Worm (Caenorhabditis elegans) whole organism, L1 larva: Measurements from ENCODE around the gene srab-21.
A peak's percentile ranks its signal among the peaks of the same experiment; 100 is the strongest.

Experiments
- C04F5.9 ChIP-seq: sonication (generic microtip); optimal IDR thresholded peaks from 2 replicates; lab custom pipeline; 2016; ENCODE audit warnings: missing genetic modification characterization, missing compliant biosample characterization
- C16A3.4 ChIP-seq: fragments of 150-350 bp; optimal IDR thresholded peaks from 2 replicates; lab custom pipeline; 2014; ENCODE audit warnings: missing biosample characterization, missing genetic modification characterization
- Y116A8C.19 ChIP-seq: sonication (generic microtip); optimal IDR thresholded peaks from 2 replicates; lab custom pipeline; 2016; ENCODE audit warnings: missing compliant biosample characterization, missing genetic modification characterization, borderline replicate concordance
- aly-2 ChIP-seq: fragments of 150-350 bp; optimal IDR thresholded peaks from 2 replicates; lab custom pipeline; 2014; ENCODE audit warnings: missing biosample characterization, missing genetic modification characterization
- ama-1 ChIP-seq: fragments of 150-350 bp; optimal IDR thresholded peaks from 2 replicates; lab custom pipeline; 2014
- blmp-1 ChIP-seq: fragments of 150-350 bp; optimal IDR thresholded peaks from 2 replicates; lab custom pipeline; 2014; ENCODE audit warnings: missing biosample characterization, missing genetic modification characterization
- ceh-63 ChIP-seq: fragments of 200-800 bp; sonication (Bioruptor generic); optimal IDR thresholded peaks from 2 replicates; lab custom pipeline; 2018; ENCODE audit warnings: mild to moderate bottlenecking, missing genetic modification characterization, missing compliant biosample characterization
- ceh-8 ChIP-seq: fragments of 200-800 bp; sonication (Bioruptor generic); optimal IDR thresholded peaks from 2 replicates; lab custom pipeline; 2018; ENCODE audit warnings: mild to moderate bottlenecking, missing genetic modification characterization, moderate library complexity, missing compliant biosample characterization
- ceh-82 ChIP-seq, 3 experiments: fragments of 150-350 bp in 1 of 3; sonication (generic microtip) in 2 of 3; optimal IDR thresholded peaks; 2 replicates each; lab custom pipeline; 2014 to 2017; ENCODE audit warnings: missing biosample characterization in 3 of 3, missing genetic modification characterization in 3 of 3
- ceh-88 ChIP-seq: fragments of 200-800 bp; sonication (Bioruptor generic); IDR thresholded peaks from 2 replicates; pipeline ENCODE4 v1.3.6; 2022; ENCODE audit warnings: missing genetic modification characterization, missing compliant biosample characterization
- ceh-90 ChIP-seq: sonication (generic microtip); optimal IDR thresholded peaks from 2 replicates; lab custom pipeline; 2016; ENCODE audit warnings: missing genetic modification characterization, missing compliant biosample characterization
- ces-1 ChIP-seq: fragments of 150-350 bp; optimal IDR thresholded peaks from 2 replicates; lab custom pipeline; 2014; ENCODE audit warnings: missing biosample characterization, missing genetic modification reagents, missing genetic modification characterization
- efl-1 ChIP-seq, 4 experiments: fragments of 150-350 bp; optimal IDR thresholded peaks in 3 of 4; peaks in 1 of 4; 1 replicate in 1 of 4; 2 replicates in 3 of 4; lab custom pipeline; 2014; ENCODE audit warnings: missing biosample characterization in 2 of 4, missing genetic modification characterization in 2 of 4, missing genetic modification reagents in 2 of 4
- efl-3 ChIP-seq: fragments of 200-800 bp; sonication (Bioruptor generic); optimal IDR thresholded peaks from 2 replicates; lab custom pipeline; 2018; ENCODE audit warnings: mild to moderate bottlenecking, missing genetic modification characterization, missing compliant biosample characterization
- elt-2 ChIP-seq: sonication (generic microtip); optimal IDR thresholded peaks from 2 replicates; lab custom pipeline; 2016; ENCODE audit warnings: missing genetic modification characterization, mild to moderate bottlenecking, inconsistent platforms, missing compliant biosample characterization, missing genetic modification reagents
- fos-1 ChIP-seq: fragments of 150-350 bp; optimal IDR thresholded peaks from 2 replicates; lab custom pipeline; 2014; ENCODE audit warnings: missing biosample characterization, missing genetic modification characterization
- grh-1 ChIP-seq: fragments of 200-800 bp; sonication (Bioruptor generic); IDR thresholded peaks from 2 replicates; pipeline ENCODE4 v1.3.6; 2022; ENCODE audit warnings: missing genetic modification reagents, missing genetic modification characterization, missing compliant biosample characterization
- hlh-4 ChIP-seq: sonication (generic microtip); optimal IDR thresholded peaks from 2 replicates; lab custom pipeline; 2016; ENCODE audit warnings: mild to moderate bottlenecking, missing genetic modification characterization, missing compliant biosample characterization
- hpl-2 ChIP-seq: fragments of 150-350 bp; optimal IDR thresholded peaks from 2 replicates; lab custom pipeline; 2014; ENCODE audit warnings: missing biosample characterization, missing genetic modification reagents, missing genetic modification characterization
- irx-1 ChIP-seq: sonication (generic microtip); optimal IDR thresholded peaks from 2 replicates; lab custom pipeline; 2016; ENCODE audit warnings: missing genetic modification characterization, missing compliant biosample characterization
- jun-1 ChIP-seq: fragments of 150-350 bp; optimal IDR thresholded peaks from 2 replicates; lab custom pipeline; 2014; ENCODE audit warnings: missing biosample characterization, missing genetic modification reagents, missing genetic modification characterization
- lin-15B ChIP-seq: fragments of 150-350 bp; sonication (generic microtip); optimal IDR thresholded peaks from 3 replicates; lab custom pipeline; 2014; ENCODE audit warnings: missing biosample characterization, missing genetic modification characterization
- lin-39 ChIP-seq: fragments of 150-350 bp; optimal IDR thresholded peaks from 2 replicates; lab custom pipeline; 2014; ENCODE audit warnings: missing biosample characterization, missing genetic modification reagents, missing genetic modification characterization
- lir-3 ChIP-seq: sonication (generic microtip); optimal IDR thresholded peaks from 2 replicates; lab custom pipeline; 2016; ENCODE audit warnings: mild to moderate bottlenecking, missing genetic modification characterization, moderate library complexity, missing compliant biosample characterization; ENCODE audit not compliant: poor library complexity
- lsy-2 ChIP-seq, 2 experiments: fragments of 150-350 bp; optimal IDR thresholded peaks; 2 replicates each; lab custom pipeline; 2014; ENCODE audit warnings: missing biosample characterization in 2 of 2, missing genetic modification characterization in 2 of 2
- mef-2 ChIP-seq: fragments of 150-350 bp; optimal IDR thresholded peaks from 2 replicates; lab custom pipeline; 2014; ENCODE audit warnings: missing biosample characterization, missing genetic modification characterization
- nhr-20 ChIP-seq: sonication (generic microtip); optimal IDR thresholded peaks from 2 replicates; lab custom pipeline; 2016; ENCODE audit warnings: mild to moderate bottlenecking, missing genetic modification characterization, missing compliant biosample characterization
- nhr-71 ChIP-seq: sonication (generic microtip); optimal IDR thresholded peaks from 2 replicates; lab custom pipeline; 2016; ENCODE audit warnings: mild to moderate bottlenecking, missing genetic modification characterization, moderate library complexity, missing compliant biosample characterization
- nhr-77 ChIP-seq: fragments of 150-350 bp; optimal IDR thresholded peaks from 2 replicates; lab custom pipeline; 2014; ENCODE audit warnings: missing biosample characterization, missing genetic modification characterization
- nhr-85 ChIP-seq: sonication (generic microtip); peaks from one replicate; lab custom pipeline; 2016; ENCODE audit warnings: missing genetic modification characterization, inconsistent platforms, missing compliant biosample characterization
- nhr-90 ChIP-seq: sonication (generic microtip); optimal IDR thresholded peaks from 2 replicates; lab custom pipeline; 2016; ENCODE audit warnings: mild to moderate bottlenecking, missing genetic modification characterization, missing compliant biosample characterization; ENCODE audit not compliant: poor library complexity
- pag-3 ChIP-seq: sonication (generic microtip); optimal IDR thresholded peaks from 2 replicates; lab custom pipeline; 2017; ENCODE audit warnings: missing genetic modification characterization, mild to moderate bottlenecking, missing compliant biosample characterization, antibody characterized with exemption, borderline replicate concordance; ENCODE audit not compliant: insufficient read depth
- pax-3 ChIP-seq: fragments of 200-800 bp; sonication (Bioruptor generic); optimal IDR thresholded peaks from 2 replicates; lab custom pipeline; 2018; ENCODE audit warnings: mild to moderate bottlenecking, missing genetic modification characterization, moderate library complexity, missing compliant biosample characterization
- pqm-1 ChIP-seq: sonication (generic microtip); optimal IDR thresholded peaks from 3 replicates; lab custom pipeline; 2017; ENCODE audit warnings: missing biosample characterization, missing genetic modification characterization
- rnt-1 ChIP-seq: sonication (generic microtip); optimal IDR thresholded peaks from 2 replicates; lab custom pipeline; 2016; ENCODE audit warnings: mild to moderate bottlenecking, missing genetic modification characterization, moderate library complexity, missing compliant biosample characterization
- snpc-4 ChIP-seq: fragments of 150-350 bp; optimal IDR thresholded peaks from 2 replicates; lab custom pipeline; 2014; ENCODE audit warnings: missing biosample characterization, missing genetic modification characterization
- sox-4 ChIP-seq: sonication (generic microtip); optimal IDR thresholded peaks from 2 replicates; lab custom pipeline; 2016; ENCODE audit warnings: missing genetic modification characterization, missing compliant biosample characterization
- sup-37 ChIP-seq: fragments of 200-800 bp; sonication (Bioruptor generic); optimal IDR thresholded peaks from 2 replicates; lab custom pipeline; 2018; ENCODE audit warnings: mild to moderate bottlenecking, missing genetic modification characterization, missing compliant biosample characterization
- tlp-1 ChIP-seq: fragments of 150-350 bp; optimal IDR thresholded peaks from 2 replicates; lab custom pipeline; 2014; ENCODE audit warnings: missing biosample characterization, missing genetic modification characterization
- unc-30 ChIP-seq: sonication (generic microtip); optimal IDR thresholded peaks from 2 replicates; lab custom pipeline; 2017; ENCODE audit warnings: missing biosample characterization, missing genetic modification characterization
- unc-62 ChIP-seq: fragments of 150-350 bp; optimal IDR thresholded peaks from 2 replicates; lab custom pipeline; 2014; ENCODE audit warnings: missing biosample characterization, missing genetic modification reagents, missing genetic modification characterization
- unc-86 ChIP-seq: sonication (generic microtip); optimal IDR thresholded peaks from 2 replicates; lab custom pipeline; 2016; ENCODE audit warnings: missing genetic modification characterization, missing compliant biosample characterization
- vab-15 ChIP-seq: sonication (generic microtip); optimal IDR thresholded peaks from 2 replicates; lab custom pipeline; 2017; ENCODE audit warnings: missing genotype, mild to moderate bottlenecking, missing genetic modification characterization, missing compliant biosample characterization
- xbp-1 ChIP-seq: sonication (generic microtip); optimal IDR thresholded peaks from 2 replicates; lab custom pipeline; 2016; ENCODE audit warnings: missing genetic modification characterization, missing compliant biosample characterization
- zag-1 ChIP-seq: fragments of 150-350 bp; optimal IDR thresholded peaks from 2 replicates; lab custom pipeline; 2014; ENCODE audit warnings: missing biosample characterization, missing genetic modification characterization
- zip-4 ChIP-seq: fragments of 200-800 bp; sonication (Bioruptor generic); optimal IDR thresholded peaks from 2 replicates; lab custom pipeline; 2018; ENCODE audit warnings: mild to moderate bottlenecking, missing genetic modification characterization, moderate library complexity, missing compliant biosample characterization
- ztf-11 ChIP-seq, 2 experiments: sonication (generic microtip); optimal IDR thresholded peaks; 2 replicates each; lab custom pipeline; 2016 to 2017; ENCODE audit warnings: missing genetic modification characterization in 2 of 2, missing biosample characterization in 1 of 2, missing compliant biosample characterization in 1 of 2
- ztf-4 ChIP-seq: fragments of 150-350 bp; optimal IDR thresholded peaks from 2 replicates; lab custom pipeline; 2014; ENCODE audit warnings: missing biosample characterization, missing genetic modification characterization

The srab-21 gene

ce11 chrV:3391005-3391404 lies 33.2 kb downstream of the srab-21 start (continued):
- TF ChIP-seq unc-86 (tag; lab: Kevin White, UChicago) (peak; percentile 16), ceh-82 (tag; optimal IDR thresholded peaks at IDR 0.05; lab: Kevin White, UChicago) (peak; percentile 27 to 63 (median 28)), ceh-8 (GFP tag; lab: Kevin White, UChicago) (no peak), ceh-90 (tag; lab: Kevin White, UChicago) (no peak), aly-2 (no peak), lin-39 (tag; lab: Kevin White, UChicago) (no peak), nhr-85 (tag; lab: Kevin White, UChicago) (peak; percentile 99), sox-4 (tag; lab: Kevin White, UChicago) (no peak), irx-1 (tag; lab: Kevin White, UChicago) (peak; percentile 55), C04F5.9 (tag; lab: Kevin White, UChicago) (no peak), zag-1 (no peak), pag-3 (tag; lab: Kevin White, UChicago) (peak; percentile 76), vab-15 (no peak), lsy-2 (tag; optimal IDR thresholded peaks at IDR 0.05; lab: Kevin White, UChicago) (peak; percentile 68 to 88), efl-1 (optimal IDR thresholded peaks at IDR 0.05; lab: Kevin White, UChicago) (peak; percentile 76 to 82), efl-1 (GFP tag; optimal IDR thresholded peaks at IDR 0.05 in 1 of 2; lab: Kevin White, UChicago) (peak; percentile 68 to 94), hlh-4 (tag; lab: Kevin White, UChicago) (no peak), nhr-90 (peak; percentile 81), ceh-88 (GFP tag; lab: Robert Waterston, UW) (no peak), pax-3 (tag; lab: Kevin White, UChicago) (no peak), ama-1 (lab: Kevin White, UChicago) (no peak), nhr-71 (tag; lab: Kevin White, UChicago) (peak; percentile 91), unc-62 (GFP tag; lab: Kevin White, UChicago) (no peak), fos-1 (tag; lab: Kevin White, UChicago) (peak; percentile 43), ceh-63 (GFP tag; lab: Kevin White, UChicago) (no peak), tlp-1 (no peak), grh-1 (peak; percentile 95), snpc-4 (tag; lab: Kevin White, UChicago) (peak; percentile 43), sup-37 (GFP tag; lab: Kevin White, UChicago) (no peak), ces-1 (GFP tag; lab: Kevin White, UChicago) (no peak), mef-2 (tag; lab: Kevin White, UChicago) (no peak), C16A3.4 (tag; lab: Kevin White, UChicago) (peak; percentile 78), jun-1 (tag; lab: Kevin White, UChicago) (peak; percentile 66), nhr-20 (tag; lab: Kevin White, UChicago) (peak; percentile 95), elt-2 (tag; lab: Kevin White, UChicago) (no peak), lin-15B (no peak), hpl-2 (GFP tag; lab: Kevin White, UChicago) (peak; percentile 64), ztf-11 (tag; optimal IDR thresholded peaks at IDR 0.05; lab: Kevin White, UChicago) (no peak), ztf-4 (tag; lab: Kevin White, UChicago) (peak; percentile 30), efl-3 (GFP tag; lab: Kevin White, UChicago) (no peak), nhr-77 (tag; lab: Kevin White, UChicago) (peak; percentile 73), blmp-1 (tag; lab: Kevin White, UChicago) (peak; percentile 90), rnt-1 (tag; lab: Kevin White, UChicago) (peak; percentile 85), pqm-1 (tag; lab: Kevin White, UChicago) (no peak), Y116A8C.19 (tag; lab: Kevin White, UChicago) (no peak), zip-4 (no peak), unc-30 (no peak), lir-3 (tag; lab: Kevin White, UChicago) (peak; percentile 19), xbp-1 (tag; lab: Kevin White, UChicago) (peak; percentile 50)
